Worm (Caenorhabditis elegans): ENCODE data around the gene ZK563.7.

Gene ZK563.7

ce11 chrX:3429122-3429521 lies 48.9 kb downstream of the ZK563.7 start:
- TF ChIP-seq gmeb-1 (tag; optimal IDR thresholded peaks at IDR 0.05) (no peak), sma-9 (GFP tag; optimal IDR thresholded peaks at IDR 0.05) (peak; percentile 5), sma-9 (tag; optimal IDR thresholded peaks at IDR 0.05) (no peak)

- TF ChIP-seq ztf-11 (tag; optimal IDR thresholded peaks at IDR 0.05) (no peak), lin-13 (GFP tag; optimal IDR thresholded peaks at IDR 0.05) (no peak), skn-1 (tag; optimal IDR thresholded peaks at IDR 0.05) (no peak), nhr-12 (tag; optimal IDR thresholded peaks at IDR 0.05) (no peak), fos-1 (tag; optimal IDR thresholded peaks at IDR 0.05) (no peak)
Observed at ce11 chrX:3430020-3430419, 49.8 kb downstream of the ZK563.7 start, which contains the start of gene ZK813.4. Gene ZK813.4, minus strand, starts transcription at chrX:3430120.
